Fruit fly (Drosophila melanogaster) Kc167 (cell line): ENCODE data around the gene Dscam2.

Source experiments
- Myc ChIP-seq: fragments of >200 bp; optimal IDR thresholded peaks from 2 replicates; lab custom pipeline; 2017; ENCODE audit warnings: missing external identifiers
- Sin3A ChIP-seq: fragments of >200 bp; optimal IDR thresholded peaks from 2 replicates; lab custom pipeline; 2018; ENCODE audit warnings: missing external identifiers
- insv ChIP-seq: fragments of >200 bp; optimal IDR thresholded peaks from 3 replicates; lab custom pipeline; 2018; ENCODE audit warnings: missing external identifiers
- psq ChIP-seq: fragments of >200 bp; optimal IDR thresholded peaks from 2 replicates; lab custom pipeline; 2017; ENCODE audit warnings: missing external identifiers
- ttk ChIP-seq: sonication (Bioruptor generic); optimal IDR thresholded peaks from 2 replicates; lab custom pipeline; 2017; ENCODE audit warnings: missing external identifiers

dm6 chr3L:7156890-7157289 lies 32.8 kb downstream of the Dscam2 start, which contains the start of gene corn:
- TF ChIP-seq ttk (lab: Kevin White, UChicago): no peak
- no peak for TF ChIP-seq Myc (lab: Kevin White, UChicago)
- no peak for TF ChIP-seq psq (lab: Kevin White, UChicago)
- no peak for TF ChIP-seq Sin3A (lab: Kevin White, UChicago)
- no peak for TF ChIP-seq insv (lab: Kevin White, UChicago)
